Worm (Caenorhabditis elegans) whole organism, L4 larva: Measurements from ENCODE around the gene C06H2.2.

ENCODE experiments used
- F26F4.8 ChIP-seq: fragments of 200-800 bp; sonication (Bioruptor generic); conservative IDR thresholded peaks from 2 replicates; pipeline ENCODE4 v1.3.6; 2022; ENCODE audit warnings: missing genetic modification characterization, missing compliant biosample characterization
- F37D6.2 ChIP-seq: sonication (generic microtip); optimal IDR thresholded peaks from 2 replicates; lab custom pipeline; 2016; ENCODE audit warnings: mild to moderate bottlenecking, missing genetic modification characterization, missing compliant biosample characterization
- T20F7.1 ChIP-seq: fragments of 200-800 bp; sonication (Bioruptor generic); optimal IDR thresholded peaks from 2 replicates; lab custom pipeline; 2018; ENCODE audit warnings: mild to moderate bottlenecking, missing genetic modification characterization, missing compliant biosample characterization
- ZK546.5 ChIP-seq, 2 experiments: sonication (generic microtip); optimal IDR thresholded peaks; 2 replicates each; lab custom pipeline; 2017; ENCODE audit warnings: missing biosample characterization in 2 of 2, missing genetic modification characterization in 2 of 2
- aha-1 ChIP-seq: fragments of 150-350 bp; peaks from one replicate; lab custom pipeline; 2014; ENCODE audit warnings: missing biosample characterization, missing genetic modification characterization
- attf-4 ChIP-seq: sonication (generic microtip); optimal IDR thresholded peaks from 3 replicates; lab custom pipeline; 2017; ENCODE audit warnings: missing biosample characterization, missing genetic modification characterization
- ceh-20 ChIP-seq: fragments of 200-800 bp; sonication (Bioruptor generic); IDR thresholded peaks from 2 replicates; pipeline ENCODE4 v1.3.6; 2022; ENCODE audit warnings: missing genetic modification reagents, missing genetic modification characterization, missing compliant biosample characterization
- ceh-62 ChIP-seq: sonication (generic microtip); optimal IDR thresholded peaks from 2 replicates; lab custom pipeline; 2017; ENCODE audit warnings: missing biosample characterization, missing genetic modification characterization
- ces-1 ChIP-seq: fragments of 150-350 bp; sonication (generic microtip); optimal IDR thresholded peaks from 4 replicates; lab custom pipeline; 2014; ENCODE audit warnings: missing biosample characterization, missing genetic modification reagents, missing genetic modification characterization
- cey-2 ChIP-seq: sonication (generic microtip); optimal IDR thresholded peaks from 3 replicates; lab custom pipeline; 2017; ENCODE audit warnings: missing genetic modification characterization, mild to moderate bottlenecking, missing compliant biosample characterization, antibody characterized with exemption, borderline replicate concordance; ENCODE audit not compliant: insufficient read depth
- daf-16 ChIP-seq, 3 experiments: sonication (generic microtip); optimal IDR thresholded peaks; 2 replicates each; lab custom pipeline; 2016 to 2017; ENCODE audit warnings: missing genetic modification characterization in 3 of 3, missing genetic modification reagents in 3 of 3, mild to moderate bottlenecking in 2 of 3, missing compliant biosample characterization in 2 of 3, missing biosample characterization in 1 of 3, moderate library complexity in 1 of 3
- dmd-6 ChIP-seq: fragments of 200-800 bp; sonication (Bioruptor generic); IDR thresholded peaks from 2 replicates; pipeline ENCODE4 v1.3.6; 2022; ENCODE audit warnings: missing genetic modification reagents, missing genetic modification characterization, missing compliant biosample characterization
- dpl-1 ChIP-seq: fragments of 150-350 bp; optimal IDR thresholded peaks from 2 replicates; lab custom pipeline; 2014; ENCODE audit warnings: missing biosample characterization, missing genetic modification reagents, missing genetic modification characterization
- dve-1 ChIP-seq: sonication (generic microtip); optimal IDR thresholded peaks from 2 replicates; lab custom pipeline; 2017; ENCODE audit warnings: antibody characterized with exemption, mild to moderate bottlenecking, missing genetic modification characterization, missing compliant biosample characterization; ENCODE audit not compliant: insufficient read depth
- egl-27 ChIP-seq: sonication (generic microtip); optimal IDR thresholded peaks from 3 replicates; lab custom pipeline; 2017; ENCODE audit warnings: missing biosample characterization, missing genetic modification reagents, missing genetic modification characterization
- hif-1 ChIP-seq, 2 experiments: sonication (generic microtip); optimal IDR thresholded peaks; 2 replicates each; lab custom pipeline; 2016 to 2017; ENCODE audit warnings: missing compliant biosample characterization in 2 of 2, missing genetic modification characterization in 2 of 2, missing genetic modification reagents in 2 of 2, missing genotype in 2 of 2, mild to moderate bottlenecking in 1 of 2
- hlh-11 ChIP-seq: fragments of 200-800 bp; sonication (Bioruptor generic); optimal IDR thresholded peaks from 2 replicates; lab custom pipeline; 2018; ENCODE audit warnings: mild to moderate bottlenecking, missing genetic modification characterization, missing compliant biosample characterization
- hlh-30 ChIP-seq: sonication (generic microtip); optimal IDR thresholded peaks from 2 replicates; lab custom pipeline; 2017; ENCODE audit warnings: antibody characterized with exemption, mild to moderate bottlenecking, missing genetic modification characterization, missing compliant biosample characterization; ENCODE audit not compliant: insufficient read depth
- jun-1 ChIP-seq: fragments of 150-350 bp; optimal IDR thresholded peaks from 2 replicates; lab custom pipeline; 2014; ENCODE audit warnings: missing biosample characterization, missing genetic modification reagents, missing genetic modification characterization
- lim-7 ChIP-seq: fragments of 200-800 bp; sonication (Bioruptor generic); IDR thresholded peaks from 2 replicates; pipeline ENCODE4 v1.3.6; 2022; ENCODE audit warnings: missing genetic modification characterization, missing compliant biosample characterization
- lin-1 ChIP-seq: fragments of 200-800 bp; sonication (Bioruptor generic); IDR thresholded peaks from 2 replicates; pipeline ENCODE4 v1.3.6; 2022; ENCODE audit warnings: missing genetic modification reagents, missing genetic modification characterization, missing compliant biosample characterization
- lin-15B ChIP-seq: fragments of 150-350 bp; sonication (generic microtip); optimal IDR thresholded peaks from 3 replicates; lab custom pipeline; 2014; ENCODE audit warnings: missing biosample characterization, missing genetic modification characterization
- lin-38 ChIP-seq: fragments of 200-800 bp; sonication (Bioruptor generic); IDR thresholded peaks from 2 replicates; pipeline ENCODE4 v1.3.6; 2022; ENCODE audit warnings: missing genetic modification reagents, missing genetic modification characterization, missing compliant biosample characterization
- madf-5 ChIP-seq, 2 experiments: fragments of 200-800 bp; sonication (Bioruptor generic); IDR thresholded peaks; 2 replicates each; pipeline ENCODE4 v1.3.6; 2022; ENCODE audit warnings: missing compliant biosample characterization in 2 of 2, missing genetic modification characterization in 2 of 2
- madf-9 ChIP-seq: fragments of 200-800 bp; sonication (Bioruptor generic); conservative IDR thresholded peaks from 2 replicates; pipeline ENCODE4 v1.3.6; 2022; ENCODE audit warnings: missing genetic modification reagents, missing genetic modification characterization, missing compliant biosample characterization
- mdl-1 ChIP-seq, 2 experiments: fragments of 150-350 bp in 1 of 2; sonication (generic microtip) in 1 of 2; optimal IDR thresholded peaks; 2 replicates each; lab custom pipeline; 2014 to 2017; ENCODE audit warnings: missing biosample characterization in 2 of 2, missing genetic modification characterization in 2 of 2
- mdt-29 ChIP-seq: fragments of 200-800 bp; sonication (Bioruptor generic); IDR thresholded peaks from 2 replicates; pipeline ENCODE4 v1.3.6; 2022; ENCODE audit warnings: missing genetic modification reagents, missing genetic modification characterization, missing compliant biosample characterization
- mep-1 ChIP-seq: fragments of 150-350 bp; sonication (generic microtip); optimal IDR thresholded peaks from 3 replicates; lab custom pipeline; 2014; ENCODE audit warnings: missing biosample characterization, missing genetic modification characterization
- mes-2 ChIP-seq: sonication (generic microtip); optimal IDR thresholded peaks from 2 replicates; lab custom pipeline; 2016; ENCODE audit warnings: missing genotype, mild to moderate bottlenecking, missing genetic modification characterization, missing compliant biosample characterization; ENCODE audit not compliant: poor library complexity, severe bottlenecking
- mxl-3 ChIP-seq: fragments of 200-800 bp; sonication (Bioruptor generic); optimal IDR thresholded peaks from 2 replicates; lab custom pipeline; 2018; ENCODE audit warnings: mild to moderate bottlenecking, missing genetic modification characterization, missing compliant biosample characterization
- nhr-10 ChIP-seq: fragments of 150-350 bp; optimal IDR thresholded peaks from 2 replicates; lab custom pipeline; 2014; ENCODE audit warnings: missing biosample characterization, missing genetic modification characterization
- nhr-102 ChIP-seq: sonication (generic microtip); optimal IDR thresholded peaks from 2 replicates; lab custom pipeline; 2016; ENCODE audit warnings: mild to moderate bottlenecking, missing genetic modification characterization, moderate library complexity, missing compliant biosample characterization
- nhr-11 ChIP-seq: fragments of 150-350 bp; optimal IDR thresholded peaks from 2 replicates; lab custom pipeline; 2014; ENCODE audit warnings: missing biosample characterization, missing genetic modification characterization
- nhr-28 ChIP-seq: fragments of 150-350 bp; optimal IDR thresholded peaks from 2 replicates; lab custom pipeline; 2014; ENCODE audit warnings: missing biosample characterization, missing genetic modification characterization
- nhr-6 ChIP-seq: fragments of 150-350 bp; optimal IDR thresholded peaks from 2 replicates; lab custom pipeline; 2014; ENCODE audit warnings: missing biosample characterization, missing genetic modification characterization
- nhr-76 ChIP-seq: fragments of 150-350 bp; optimal IDR thresholded peaks from 2 replicates; lab custom pipeline; 2014; ENCODE audit warnings: missing biosample characterization, missing genetic modification characterization
- nhr-77 ChIP-seq: fragments of 150-350 bp; optimal IDR thresholded peaks from 2 replicates; lab custom pipeline; 2014; ENCODE audit warnings: missing biosample characterization, missing genetic modification characterization
- snpc-1.2 ChIP-seq: fragments of 200-800 bp; sonication (Bioruptor generic); IDR thresholded peaks from 2 replicates; pipeline ENCODE4 v1.3.6; 2022; ENCODE audit warnings: missing genetic modification reagents, missing genetic modification characterization, missing compliant biosample characterization
- snpc-4 ChIP-seq: fragments of 150-350 bp; optimal IDR thresholded peaks from 2 replicates; lab custom pipeline; 2014; ENCODE audit warnings: missing biosample characterization, missing genetic modification characterization
- tra-1 ChIP-seq: fragments of 200-800 bp; sonication (Bioruptor generic); IDR thresholded peaks from 2 replicates; pipeline ENCODE4 v1.3.6; 2022; ENCODE audit warnings: missing genetic modification reagents, missing genetic modification characterization, missing compliant biosample characterization
- unc-39 ChIP-seq: sonication (generic microtip); optimal IDR thresholded peaks from 2 replicates; lab custom pipeline; 2017; ENCODE audit warnings: missing biosample characterization, missing genetic modification characterization
- vab-7 ChIP-seq: fragments of 200-800 bp; sonication (Bioruptor generic); IDR thresholded peaks from 2 replicates; pipeline ENCODE4 v1.3.6; 2022; ENCODE audit warnings: missing genetic modification reagents, missing genetic modification characterization, missing compliant biosample characterization
- zag-1 ChIP-seq: fragments of 150-350 bp; optimal IDR thresholded peaks from 2 replicates; lab custom pipeline; 2014; ENCODE audit warnings: missing biosample characterization, missing genetic modification characterization
- zfp-2 ChIP-seq: sonication (generic microtip); optimal IDR thresholded peaks from 2 replicates; lab custom pipeline; 2016; ENCODE audit warnings: mild to moderate bottlenecking, missing genetic modification characterization, missing compliant biosample characterization

Gene C06H2.2

DNA sequence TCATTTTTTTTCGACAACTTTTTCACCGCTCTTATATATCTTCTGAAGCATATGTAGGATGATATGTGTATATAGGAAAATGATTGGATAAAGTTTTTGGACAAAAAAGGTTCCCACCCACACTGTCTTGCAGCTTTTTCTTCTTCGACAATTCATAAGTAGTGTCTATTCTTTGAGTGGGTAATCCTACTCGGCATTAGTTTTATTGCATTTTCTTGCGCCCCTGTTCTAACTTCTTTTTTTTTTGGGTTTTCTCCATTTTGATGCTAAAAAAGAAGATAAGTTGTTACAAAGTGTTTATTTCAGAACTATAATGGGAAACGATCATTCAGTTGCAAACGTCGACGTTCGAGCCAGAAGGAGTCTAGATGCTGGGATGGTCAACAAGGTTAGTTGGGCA lies 9.3 kb downstream of the C06H2.2 start, which contains the start of gene glb-3:
Gene glb-3, plus strand, starts transcription at position 301 of the 400 bp plus-strand sequence.
- TF ChIP-seq snpc-1.2 (GFP tag; lab: Robert Waterston, UW) (no peak), jun-1 (tag; lab: Kevin White, UChicago) (no peak), snpc-4 (tag; lab: Kevin White, UChicago) (no peak), dpl-1 (GFP tag; lab: Kevin White, UChicago) (no peak), ceh-62 (tag; lab: Kevin White, UChicago) (no peak), nhr-10 (no peak), dmd-6 (GFP tag; lab: Robert Waterston, UW) (no peak), F37D6.2 (tag; lab: Kevin White, UChicago) (no peak), zfp-2 (no peak), cey-2 (tag; lab: Kevin White, UChicago) (no peak), vab-7 (GFP tag; lab: Robert Waterston, UW) (no peak), lin-38 (GFP tag; lab: Robert Waterston, UW) (no peak), nhr-102 (tag; lab: Kevin White, UChicago) (no peak), lim-7 (no peak), ceh-20 (GFP tag; lab: Robert Waterston, UW) (no peak)
- TF ChIP-seq, all 104 proteins: peak for 0

- TF ChIP-seq lin-15B (tag; lab: Kevin White, UChicago) (no peak), nhr-77 (tag; lab: Kevin White, UChicago) (no peak), mes-2 (tag; lab: Kevin White, UChicago) (no peak), hlh-30 (peak; percentile 21), mdl-1 (tag; optimal IDR thresholded peaks at IDR 0.05; lab: Kevin White, UChicago) (peak in 1 of 2 experiments; percentile 48), ZK546.5 (tag; optimal IDR thresholded peaks at IDR 0.05; lab: Kevin White, UChicago) (no peak), nhr-11 (tag; lab: Kevin White, UChicago) (peak; percentile 20), nhr-76 (tag; lab: Kevin White, UChicago) (no peak), daf-16 (GFP tag; optimal IDR thresholded peaks at IDR 0.05; lab: Kevin White, UChicago) (no peak), daf-16 (tag; optimal IDR thresholded peaks at IDR 0.05; lab: Kevin White, UChicago) (peak; percentile 40), egl-27 (tag; lab: Kevin White, UChicago) (no peak), hlh-11 (peak; percentile 62), unc-39 (tag; lab: Kevin White, UChicago) (no peak), dmd-6 (GFP tag; lab: Robert Waterston, UW) (0 out of 2 replicates have a peak, but pooled peaks have one; percentile 13), zag-1 (tag; lab: Kevin White, UChicago) (no peak), T20F7.1 (GFP tag; lab: Kevin White, UChicago) (no peak), nhr-28 (tag; lab: Kevin White, UChicago) (peak; percentile 26), aha-1 (tag; lab: Kevin White, UChicago) (peak; percentile 73), mxl-3 (GFP tag; lab: Kevin White, UChicago) (peak; percentile 47), madf-9 (GFP tag; lab: Robert Waterston, UW) (no peak), zfp-2 (no peak), mep-1 (tag; lab: Kevin White, UChicago) (peak; percentile 23), lin-1 (GFP tag; lab: Robert Waterston, UW) (no peak), F37D6.2 (tag; lab: Kevin White, UChicago) (no peak), dve-1 (peak; percentile 12), madf-5 (GFP tag; IDR thresholded peaks at IDR 0.05; lab: Robert Waterston, UW) (no peak), attf-4 (no peak)
Measured at ce11 chrV:11140326-11140725, 15.3 kb downstream of the C06H2.2 start.

- TF ChIP-seq ces-1 (GFP tag; lab: Kevin White, UChicago) = no peak
- TF ChIP-seq mdl-1 (tag; optimal IDR thresholded peaks at IDR 0.05; lab: Kevin White, UChicago) = no peak
- TF ChIP-seq snpc-4 (tag; lab: Kevin White, UChicago) = no peak
- TF ChIP-seq egl-27 (tag; lab: Kevin White, UChicago) = no peak
- TF ChIP-seq F26F4.8 (GFP tag; lab: Robert Waterston, UW) = no peak
- TF ChIP-seq nhr-6 (tag; lab: Kevin White, UChicago) = no peak
- TF ChIP-seq tra-1 = no peak
- no peak for TF ChIP-seq madf-5 (GFP tag; IDR thresholded peaks at IDR 0.05; lab: Robert Waterston, UW)
- no peak for TF ChIP-seq hif-1 (tag; optimal IDR thresholded peaks at IDR 0.05; lab: Kevin White, UChicago)
- TF ChIP-seq mdt-29 (GFP tag; lab: Robert Waterston, UW) = no peak
- TF ChIP-seq, all 104 proteins: peak for 0
Measured at ce11 chrV:11141179-11141578, 16.2 kb downstream of the C06H2.2 start, which contains the start of gene folt-1. TSS of gene folt-1 (plus strand) at chrV:11141479.
